Worm (Caenorhabditis elegans) whole organism, L1 larva: ENCODE measurements around the gene abu-14.

ENCODE experiments used
- C34B4.2 ChIP-seq: sonication (generic microtip); optimal IDR thresholded peaks from 2 replicates; lab custom pipeline; 2017; ENCODE audit warnings: mild to moderate bottlenecking, missing genetic modification characterization, missing compliant biosample characterization
- Y116A8C.19 ChIP-seq: sonication (generic microtip); optimal IDR thresholded peaks from 2 replicates; lab custom pipeline; 2016; ENCODE audit warnings: missing compliant biosample characterization, missing genetic modification characterization, borderline replicate concordance
- aha-1 ChIP-seq: fragments of 150-350 bp; optimal IDR thresholded peaks from 2 replicates; lab custom pipeline; 2014; ENCODE audit warnings: missing biosample characterization, missing genetic modification characterization
- blmp-1 ChIP-seq: fragments of 150-350 bp; optimal IDR thresholded peaks from 2 replicates; lab custom pipeline; 2014; ENCODE audit warnings: missing biosample characterization, missing genetic modification characterization
- ceh-8 ChIP-seq: fragments of 200-800 bp; sonication (Bioruptor generic); optimal IDR thresholded peaks from 2 replicates; lab custom pipeline; 2018; ENCODE audit warnings: mild to moderate bottlenecking, missing genetic modification characterization, moderate library complexity, missing compliant biosample characterization
- ces-1 ChIP-seq: fragments of 150-350 bp; optimal IDR thresholded peaks from 2 replicates; lab custom pipeline; 2014; ENCODE audit warnings: missing biosample characterization, missing genetic modification reagents, missing genetic modification characterization
- dsc-1 ChIP-seq: sonication (generic microtip); optimal IDR thresholded peaks from 2 replicates; lab custom pipeline; 2016; ENCODE audit warnings: mild to moderate bottlenecking, missing genetic modification characterization, missing compliant biosample characterization
- efl-1 ChIP-seq, 4 experiments: fragments of 150-350 bp; optimal IDR thresholded peaks in 3 of 4; peaks in 1 of 4; 1 replicate in 1 of 4; 2 replicates in 3 of 4; lab custom pipeline; 2014; ENCODE audit warnings: missing biosample characterization in 2 of 4, missing genetic modification characterization in 2 of 4, missing genetic modification reagents in 2 of 4
- efl-3 ChIP-seq: fragments of 200-800 bp; sonication (Bioruptor generic); optimal IDR thresholded peaks from 2 replicates; lab custom pipeline; 2018; ENCODE audit warnings: mild to moderate bottlenecking, missing genetic modification characterization, missing compliant biosample characterization
- egl-13 ChIP-seq: sonication (generic microtip); optimal IDR thresholded peaks from 2 replicates; lab custom pipeline; 2016; ENCODE audit warnings: missing genotype, missing genetic modification reagents, missing genetic modification characterization, missing compliant biosample characterization
- elt-2 ChIP-seq: sonication (generic microtip); optimal IDR thresholded peaks from 2 replicates; lab custom pipeline; 2016; ENCODE audit warnings: missing genetic modification characterization, mild to moderate bottlenecking, inconsistent platforms, missing compliant biosample characterization, missing genetic modification reagents
- fkh-10 ChIP-seq: sonication (generic microtip); optimal IDR thresholded peaks from 2 replicates; lab custom pipeline; 2017; ENCODE audit warnings: missing biosample characterization, missing genetic modification reagents, missing genetic modification characterization
- fkh-8 ChIP-seq: sonication (generic microtip); optimal IDR thresholded peaks from 2 replicates; lab custom pipeline; 2016; ENCODE audit warnings: mild to moderate bottlenecking, missing genetic modification characterization, missing compliant biosample characterization
- fos-1 ChIP-seq: fragments of 150-350 bp; optimal IDR thresholded peaks from 2 replicates; lab custom pipeline; 2014; ENCODE audit warnings: missing biosample characterization, missing genetic modification characterization
- hlh-4 ChIP-seq: sonication (generic microtip); optimal IDR thresholded peaks from 2 replicates; lab custom pipeline; 2016; ENCODE audit warnings: mild to moderate bottlenecking, missing genetic modification characterization, missing compliant biosample characterization
- irx-1 ChIP-seq: sonication (generic microtip); optimal IDR thresholded peaks from 2 replicates; lab custom pipeline; 2016; ENCODE audit warnings: missing genetic modification characterization, missing compliant biosample characterization
- lin-14 ChIP-seq: fragments of 200-800 bp; sonication (Bioruptor generic); optimal IDR thresholded peaks from 2 replicates; lab custom pipeline; 2018; ENCODE audit warnings: mild to moderate bottlenecking, missing genetic modification characterization, moderate library complexity, missing compliant biosample characterization
- lin-15B ChIP-seq: fragments of 150-350 bp; sonication (generic microtip); optimal IDR thresholded peaks from 3 replicates; lab custom pipeline; 2014; ENCODE audit warnings: missing biosample characterization, missing genetic modification characterization
- lir-3 ChIP-seq: sonication (generic microtip); optimal IDR thresholded peaks from 2 replicates; lab custom pipeline; 2016; ENCODE audit warnings: mild to moderate bottlenecking, missing genetic modification characterization, moderate library complexity, missing compliant biosample characterization; ENCODE audit not compliant: poor library complexity
- lsy-2 ChIP-seq, 2 experiments: fragments of 150-350 bp; optimal IDR thresholded peaks; 2 replicates each; lab custom pipeline; 2014; ENCODE audit warnings: missing biosample characterization in 2 of 2, missing genetic modification characterization in 2 of 2
- mep-1 ChIP-seq: fragments of 150-350 bp; optimal IDR thresholded peaks from 2 replicates; lab custom pipeline; 2014; ENCODE audit warnings: missing biosample characterization, missing genetic modification characterization
- nhr-11 ChIP-seq: fragments of 150-350 bp; optimal IDR thresholded peaks from 2 replicates; lab custom pipeline; 2014; ENCODE audit warnings: missing biosample characterization, missing genetic modification characterization
- nhr-12 ChIP-seq: sonication (generic microtip); optimal IDR thresholded peaks from 2 replicates; lab custom pipeline; 2017; ENCODE audit warnings: missing biosample characterization, missing genetic modification characterization
- nhr-20 ChIP-seq: sonication (generic microtip); optimal IDR thresholded peaks from 2 replicates; lab custom pipeline; 2016; ENCODE audit warnings: mild to moderate bottlenecking, missing genetic modification characterization, missing compliant biosample characterization
- nhr-28 ChIP-seq: fragments of 150-350 bp; optimal IDR thresholded peaks from 2 replicates; lab custom pipeline; 2014; ENCODE audit warnings: missing biosample characterization, missing genetic modification characterization
- nhr-47 ChIP-seq: sonication (generic microtip); optimal IDR thresholded peaks from 2 replicates; lab custom pipeline; 2016; ENCODE audit warnings: mild to moderate bottlenecking, missing genetic modification characterization, moderate library complexity, missing compliant biosample characterization
- nhr-71 ChIP-seq: sonication (generic microtip); optimal IDR thresholded peaks from 2 replicates; lab custom pipeline; 2016; ENCODE audit warnings: mild to moderate bottlenecking, missing genetic modification characterization, moderate library complexity, missing compliant biosample characterization
- nhr-85 ChIP-seq: sonication (generic microtip); peaks from one replicate; lab custom pipeline; 2016; ENCODE audit warnings: missing genetic modification characterization, inconsistent platforms, missing compliant biosample characterization
- pax-3 ChIP-seq: fragments of 200-800 bp; sonication (Bioruptor generic); optimal IDR thresholded peaks from 2 replicates; lab custom pipeline; 2018; ENCODE audit warnings: mild to moderate bottlenecking, missing genetic modification characterization, moderate library complexity, missing compliant biosample characterization
- rnt-1 ChIP-seq: sonication (generic microtip); optimal IDR thresholded peaks from 2 replicates; lab custom pipeline; 2016; ENCODE audit warnings: mild to moderate bottlenecking, missing genetic modification characterization, moderate library complexity, missing compliant biosample characterization
- skn-1 ChIP-seq: fragments of 150-350 bp; optimal IDR thresholded peaks from 2 replicates; lab custom pipeline; 2014; ENCODE audit warnings: missing biosample characterization, missing genetic modification characterization
- snu-23 ChIP-seq: sonication (generic microtip); optimal IDR thresholded peaks from 2 replicates; lab custom pipeline; 2016; ENCODE audit warnings: missing genetic modification characterization, missing compliant biosample characterization
- sptf-1 ChIP-seq: fragments of 150-350 bp; optimal IDR thresholded peaks from 2 replicates; lab custom pipeline; 2014; ENCODE audit warnings: missing biosample characterization, missing genetic modification characterization
- swsn-7 ChIP-seq: sonication (generic microtip); optimal IDR thresholded peaks from 2 replicates; lab custom pipeline; 2016; ENCODE audit warnings: missing genetic modification characterization, missing compliant biosample characterization
- tbx-2 ChIP-seq: sonication (generic microtip); optimal IDR thresholded peaks from 2 replicates; lab custom pipeline; 2016; ENCODE audit warnings: missing genetic modification characterization, missing compliant biosample characterization
- unc-130 ChIP-seq: fragments of 150-350 bp; optimal IDR thresholded peaks from 2 replicates; lab custom pipeline; 2017; ENCODE audit warnings: missing biosample characterization, missing genetic modification characterization, inconsistent platforms
- unc-86 ChIP-seq: sonication (generic microtip); optimal IDR thresholded peaks from 2 replicates; lab custom pipeline; 2016; ENCODE audit warnings: missing genetic modification characterization, missing compliant biosample characterization
- xbp-1 ChIP-seq: sonication (generic microtip); optimal IDR thresholded peaks from 2 replicates; lab custom pipeline; 2016; ENCODE audit warnings: missing genetic modification characterization, missing compliant biosample characterization
- zip-4 ChIP-seq: fragments of 200-800 bp; sonication (Bioruptor generic); optimal IDR thresholded peaks from 2 replicates; lab custom pipeline; 2018; ENCODE audit warnings: mild to moderate bottlenecking, missing genetic modification characterization, moderate library complexity, missing compliant biosample characterization
- ztf-4 ChIP-seq: fragments of 150-350 bp; optimal IDR thresholded peaks from 2 replicates; lab custom pipeline; 2014; ENCODE audit warnings: missing biosample characterization, missing genetic modification characterization

Gene abu-14

ce11 chrII:9263784-9264183, 36.8 kb upstream of the abu-14 start:
- peak; percentile 28 for TF ChIP-seq fkh-10
- no peak for TF ChIP-seq sptf-1
- peak; percentile 51 for TF ChIP-seq ceh-8
- TF ChIP-seq rnt-1 = peak; percentile 3
- TF ChIP-seq fkh-8 = peak; percentile 96
- TF ChIP-seq unc-86 = no peak
- peak; percentile 88 for TF ChIP-seq egl-13 (tag; lab: Kevin White, UChicago)
- no peak for TF ChIP-seq lin-15B (tag; lab: Kevin White, UChicago)
- peak; percentile 15 for TF ChIP-seq nhr-20 (tag; lab: Kevin White, UChicago)
- no peak for TF ChIP-seq efl-3 (GFP tag; lab: Kevin White, UChicago)
- peak; percentile 3 for TF ChIP-seq snu-23 (GFP tag; lab: Kevin White, UChicago)
- TF ChIP-seq irx-1 (tag; lab: Kevin White, UChicago) = peak; percentile 21
- no peak for TF ChIP-seq tbx-2 (tag; lab: Kevin White, UChicago)
- TF ChIP-seq nhr-12 (tag; lab: Kevin White, UChicago) = no peak
- no peak for TF ChIP-seq C34B4.2 (tag; lab: Kevin White, UChicago)
- TF ChIP-seq nhr-11 = no peak
- no peak for TF ChIP-seq blmp-1 (tag; lab: Kevin White, UChicago)
- TF ChIP-seq pax-3 (tag; lab: Kevin White, UChicago) = peak; percentile 66
- TF ChIP-seq nhr-47 (tag; lab: Kevin White, UChicago) = peak; percentile 77
- peak in 1 of 2 experiments; percentile 8 for TF ChIP-seq lsy-2 (tag; optimal IDR thresholded peaks at IDR 0.05; lab: Kevin White, UChicago)
- TF ChIP-seq zip-4 = no peak
- no peak for TF ChIP-seq ztf-4
- TF ChIP-seq skn-1 (tag; lab: Kevin White, UChicago) = no peak
- peak; percentile 27 for TF ChIP-seq lir-3 (tag; lab: Kevin White, UChicago)
- peak; percentile 7 for TF ChIP-seq mep-1 (tag; lab: Kevin White, UChicago)
- TF ChIP-seq aha-1 (tag; lab: Kevin White, UChicago) = no peak
- TF ChIP-seq swsn-7 (tag; lab: Kevin White, UChicago) = peak; percentile 48
- TF ChIP-seq nhr-71 (tag; lab: Kevin White, UChicago) = peak; percentile 75
- TF ChIP-seq lin-14 (GFP tag; lab: Kevin White, UChicago) = peak; percentile 56
- TF ChIP-seq dsc-1 (tag; lab: Kevin White, UChicago) = peak; percentile 71
- TF ChIP-seq elt-2 (tag; lab: Kevin White, UChicago) = no peak
- no peak for TF ChIP-seq efl-1 (optimal IDR thresholded peaks at IDR 0.05; lab: Kevin White, UChicago)
- TF ChIP-seq efl-1 (GFP tag; optimal IDR thresholded peaks at IDR 0.05 in 1 of 2; lab: Kevin White, UChicago) = peak in 1 of 2 experiments; percentile 63
- TF ChIP-seq ces-1 (GFP tag; lab: Kevin White, UChicago) = no peak
- no peak for TF ChIP-seq nhr-28 (tag; lab: Kevin White, UChicago)

- TF ChIP-seq nhr-11 = no peak
- TF ChIP-seq xbp-1 (tag; lab: Kevin White, UChicago) = no peak
- no peak for TF ChIP-seq unc-130 (tag; lab: Kevin White, UChicago)
- TF ChIP-seq nhr-20 (tag; lab: Kevin White, UChicago) = no peak
- TF ChIP-seq unc-86 = no peak
- no peak for TF ChIP-seq fos-1
- no peak for TF ChIP-seq hlh-4 (tag; lab: Kevin White, UChicago)
- TF ChIP-seq sptf-1 = no peak
- no peak for TF ChIP-seq Y116A8C.19 (tag; lab: Kevin White, UChicago)
- TF ChIP-seq nhr-85 (tag; lab: Kevin White, UChicago) = no peak
- no peak for TF ChIP-seq nhr-28 (tag; lab: Kevin White, UChicago)
- TF ChIP-seq, all 84 proteins: peak for 0
Measured at ce11 chrII:9262845-9263402, 35.9 kb upstream of the abu-14 start.
